Worm (Caenorhabditis elegans) whole organism, young adult: ENCODE measurements around the gene F46F5.11.

ENCODE experiments used
- F55B11.4 ChIP-seq: sonication (generic microtip); optimal IDR thresholded peaks from 2 replicates; lab custom pipeline; 2016; ENCODE audit warnings: missing compliant biosample characterization, missing genetic modification characterization, borderline replicate concordance; ENCODE audit not compliant: insufficient read depth
- Y53G8AR.9 ChIP-seq: fragments of 200-800 bp; sonication (Bioruptor generic); conservative IDR thresholded peaks from 2 replicates; pipeline ENCODE4 v1.3.6; 2022; ENCODE audit warnings: missing genetic modification reagents, missing genetic modification characterization, missing compliant biosample characterization
- ama-1 ChIP-seq, 3 experiments: fragments of 150-350 bp in 1 of 3; sonication (generic microtip) in 2 of 3; optimal IDR thresholded peaks; 2 replicates each; lab custom pipeline; 2014 to 2018; ENCODE audit warnings: missing biosample characterization in 2 of 3, missing genetic modification characterization in 2 of 3, missing genetic modification reagents in 2 of 3
- cebp-1 ChIP-seq, 2 experiments: fragments of 200-800 bp in 1 of 2; sonication (Bioruptor generic) in 1 of 2; sonication (generic microtip) in 1 of 2; IDR thresholded peaks in 1 of 2; optimal IDR thresholded peaks in 1 of 2; 2 replicates each; pipeline versions ENCODE4 v1.3.6 to Lab custom; 2017 to 2022; ENCODE audit warnings: missing compliant biosample characterization in 2 of 2, missing genetic modification characterization in 2 of 2, mild to moderate bottlenecking in 1 of 2, missing genetic modification reagents in 1 of 2, moderate library complexity in 1 of 2
- efl-1 ChIP-seq: fragments of 150-350 bp; optimal IDR thresholded peaks from 2 replicates; lab custom pipeline; 2014; ENCODE audit warnings: missing biosample characterization, missing genetic modification reagents, missing genetic modification characterization
- lag-1 ChIP-seq: fragments of 200-800 bp; sonication (Bioruptor generic); IDR thresholded peaks from 2 replicates; pipeline ENCODE4 v1.3.6; 2022; ENCODE audit warnings: missing genetic modification reagents, missing genetic modification characterization, missing compliant biosample characterization
- lir-1 ChIP-seq: fragments of 200-800 bp; sonication (Bioruptor generic); conservative IDR thresholded peaks from 2 replicates; pipeline ENCODE4 v1.3.6; 2022; ENCODE audit warnings: missing genetic modification reagents, missing genetic modification characterization, missing compliant biosample characterization
- snpc-4 ChIP-seq, 5 experiments: fragments of 150-350 bp in 1 of 5; sonication (generic microtip) in 4 of 5; optimal IDR thresholded peaks; 2 replicates each; lab custom pipeline; 2014 to 2018; ENCODE audit warnings: missing genetic modification characterization in 5 of 5, missing biosample characterization in 3 of 5, antibody characterized with exemption in 2 of 5, mild to moderate bottlenecking in 2 of 5, missing compliant biosample characterization in 2 of 5, missing genotype in 2 of 5, moderate library complexity in 2 of 5, missing genetic modification reagents in 1 of 5
- tbx-9 ChIP-seq: sonication (generic microtip); optimal IDR thresholded peaks from 2 replicates; lab custom pipeline; 2016; ENCODE audit warnings: borderline replicate concordance, missing genetic modification characterization, inconsistent platforms, missing compliant biosample characterization
- unc-130 ChIP-seq: sonication (generic microtip); optimal IDR thresholded peaks from 2 replicates; lab custom pipeline; 2016; ENCODE audit warnings: missing genetic modification reagents, missing genetic modification characterization, missing compliant biosample characterization
- ztf-18 ChIP-seq: sonication (generic microtip); optimal IDR thresholded peaks from 2 replicates; lab custom pipeline; 2016; ENCODE audit warnings: missing genotype, mild to moderate bottlenecking, missing genetic modification characterization, missing compliant biosample characterization

DNA sequence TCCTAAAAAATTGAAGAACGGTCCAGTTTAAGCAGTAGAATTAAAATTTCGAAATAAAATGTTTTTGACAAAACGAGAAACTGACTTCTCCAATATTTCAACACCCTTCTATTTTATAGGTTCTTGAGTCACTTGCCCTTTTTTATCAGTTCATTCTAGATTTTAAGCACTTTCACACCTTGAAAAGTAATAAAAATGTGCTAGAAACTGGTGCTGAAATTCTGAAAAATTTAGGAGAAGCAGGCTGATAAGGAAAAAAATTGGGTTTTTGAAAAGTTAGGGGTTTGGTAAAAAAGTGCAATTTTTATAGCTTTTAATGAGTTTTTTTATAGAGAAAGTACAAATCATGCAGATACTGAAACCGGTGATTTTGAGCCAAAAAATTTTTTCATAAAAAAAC, 48.3 kb upstream of the F46F5.11 start:
- TF ChIP-seq tbx-9 (tag; lab: Kevin White, UChicago) (no peak), unc-130 (GFP tag; lab: Kevin White, UChicago) (no peak), ztf-18 (tag; lab: Kevin White, UChicago) (no peak), lir-1 (GFP tag; lab: Robert Waterston, UW) (no peak), cebp-1 (GFP tag; IDR thresholded peaks at IDR 0.05; lab: Robert Waterston, UW) (no peak), cebp-1 (tag; optimal IDR thresholded peaks at IDR 0.05; lab: Kevin White, UChicago) (peak; percentile 30), ama-1 (optimal IDR thresholded peaks at IDR 0.05; lab: Kevin White, UChicago) (no peak), ama-1 (GFP tag; optimal IDR thresholded peaks at IDR 0.05; lab: Kevin White, UChicago) (no peak), F55B11.4 (tag; lab: Kevin White, UChicago) (no peak), Y53G8AR.9 (GFP tag; lab: Robert Waterston, UW) (no peak), lag-1 (GFP tag; lab: Robert Waterston, UW) (no peak), snpc-4 (GFP tag; optimal IDR thresholded peaks at IDR 0.05; lab: Kevin White, UChicago) (no peak), snpc-4 (tag; optimal IDR thresholded peaks at IDR 0.05; lab: Kevin White, UChicago) (no peak), efl-1 (GFP tag; lab: Kevin White, UChicago) (no peak)
